Fruit fly (Drosophila melanogaster): ENCODE data around the gene cv-c.
A peak's percentile ranks its signal among the peaks of the same experiment; 100 is the strongest.

Gene cv-c

dm6 chr3R:14413406-14414043 is 68.0 kb downstream of the cv-c start:
- TF ChIP-seq CG6808 (GFP tag; optimal IDR thresholded peaks at IDR 0.05) (peak; percentile 92), CG15336 (GFP tag; IDR thresholded peaks at IDR 0.05) (peak; percentile 76), CG16779 (tag; optimal IDR thresholded peaks at IDR 0.05) (peak; percentile 61), CG8319 (GFP tag; optimal IDR thresholded peaks at IDR 0.05) (peak; percentile 79), CG4318 (GFP tag; optimal IDR thresholded peaks at IDR 0.05) (peak; percentile 70), acj6 (GFP tag; optimal IDR thresholded peaks at IDR 0.05) (peak; percentile 94), fd59A (GFP tag; optimal IDR thresholded peaks at IDR 0.05) (peak; percentile 94), CG10669 (GFP tag; optimal IDR thresholded peaks at IDR 0.05) (peak; percentile 93), CG6163 (GFP tag; IDR thresholded peaks at IDR 0.05) (peak; percentile 96), CG3919 (GFP tag; optimal IDR thresholded peaks at IDR 0.05) (peak; percentile 96), CG3032 (tag; optimal IDR thresholded peaks at IDR 0.05) (peak; percentile 92), Gug (GFP tag; IDR thresholded peaks at IDR 0.05) (peak; percentile 73), Sox15 (GFP tag; optimal IDR thresholded peaks at IDR 0.05) (peak; percentile 88), fkh (GFP tag; optimal IDR thresholded peaks at IDR 0.05) (no peak), Eip75B (GFP tag; optimal IDR thresholded peaks at IDR 0.05) (peak; percentile 94), CG11902 (GFP tag; optimal IDR thresholded peaks at IDR 0.05) (peak; percentile 91), CG9139 (GFP tag; optimal IDR thresholded peaks at IDR 0.05) (peak; percentile 90), CG31627 (GFP tag; optimal IDR thresholded peaks at IDR 0.05) (peak; percentile 94), Sox14 (GFP tag; optimal IDR thresholded peaks at IDR 0.05) (peak; percentile 94), CG11294 (GFP tag; IDR thresholded peaks at IDR 0.05) (peak; percentile 60), Met (GFP tag; optimal IDR thresholded peaks at IDR 0.05) (peak; percentile 94), Eip78C (GFP tag) (peak; percentile 99), CG6792 (GFP tag; optimal IDR thresholded peaks at IDR 0.05) (peak; percentile 95), lz (GFP tag; optimal IDR thresholded peaks at IDR 0.05) (peak; percentile 93), Blimp-1 (GFP tag; optimal IDR thresholded peaks at IDR 0.05) (peak; percentile 98), Ets21C (GFP tag; optimal IDR thresholded peaks at IDR 0.05) (peak; percentile 89), CG32006 (GFP tag; optimal IDR thresholded peaks at IDR 0.05) (peak; percentile 81), eg (GFP tag; IDR thresholded peaks at IDR 0.05) (peak; percentile 75), spab (GFP tag; optimal IDR thresholded peaks at IDR 0.05) (peak; percentile 94), salr (GFP tag; optimal IDR thresholded peaks at IDR 0.05) (peak; percentile 73 to 87), CG10631 (GFP tag; optimal IDR thresholded peaks at IDR 0.05) (peak; percentile 92), topi (GFP tag; optimal IDR thresholded peaks at IDR 0.05) (peak; percentile 94), dsx (GFP tag; optimal IDR thresholded peaks at IDR 0.05; ENCODE audit: poor library complexity, severe bottlenecking) (peak; percentile 91), Lpt (GFP tag; optimal IDR thresholded peaks at IDR 0.05) (peak; percentile 80), CG6854 (GFP tag; optimal IDR thresholded peaks at IDR 0.05) (peak; percentile 71), cyc (GFP tag; optimal IDR thresholded peaks at IDR 0.05) (peak; percentile 93), Hr4 (GFP tag; optimal IDR thresholded peaks at IDR 0.05) (peak; percentile 81), Ets96B (tag; optimal IDR thresholded peaks at IDR 0.05) (peak; percentile 94), pdm3 (GFP tag; optimal IDR thresholded peaks at IDR 0.05) (peak; percentile 92), dac (GFP tag; optimal IDR thresholded peaks at IDR 0.05) (no peak), achi (GFP tag; optimal IDR thresholded peaks at IDR 0.05) (peak; percentile 93), CG1621 (tag; optimal IDR thresholded peaks at IDR 0.05) (peak; percentile 94), Hr39 (GFP tag; optimal IDR thresholded peaks at IDR 0.05) (peak; percentile 94), svp (GFP tag) (peak; percentile 97), esn (GFP tag; optimal IDR thresholded peaks at IDR 0.05) (peak; percentile 95), Sox102F (GFP tag; optimal IDR thresholded peaks at IDR 0.05) (peak; percentile 89), CG7368 (GFP tag; optimal IDR thresholded peaks at IDR 0.05) (peak; percentile 92), Eip93F (GFP tag; optimal IDR thresholded peaks at IDR 0.05) (peak; percentile 49), ss (GFP tag; optimal IDR thresholded peaks at IDR 0.05) (peak; percentile 85 to 94), fd85E (GFP tag; optimal IDR thresholded peaks at IDR 0.05) (peak; percentile 78), CG6276 (GFP tag; optimal IDR thresholded peaks at IDR 0.05) (peak; percentile 27)

Measured in whole organism, prepupa.